Fruit fly (Drosophila melanogaster) whole organism, embryonic: ENCODE measurements around the gene CG32074.

ENCODE experiments used
- Abd-B ChIP-seq: fragments of 200-800 bp; sonication (Bioruptor generic); optimal IDR thresholded peaks from 2 replicates; lab custom pipeline; 2018; ENCODE audit warnings: missing biosample characterization, mild to moderate bottlenecking, missing genetic modification characterization, moderate library complexity
- Antp ChIP-seq: fragments of 200-800 bp; sonication (Bioruptor generic); optimal IDR thresholded peaks from 3 replicates; lab custom pipeline; 2016; ENCODE audit warnings: missing biosample characterization, missing genetic modification characterization
- CG10267 ChIP-seq: fragments of 200-800 bp; sonication (Bioruptor generic); optimal IDR thresholded peaks from 2 replicates; lab custom pipeline; 2018; ENCODE audit warnings: missing biosample characterization, mild to moderate bottlenecking, missing genetic modification characterization, moderate library complexity
- CG11093 ChIP-seq: fragments of 200-800 bp; sonication (Bioruptor generic); IDR thresholded peaks from 3 replicates; pipeline ENCODE4 v1.3.6; 2022; ENCODE audit warnings: missing biosample characterization, missing genetic modification characterization
- CG11247 ChIP-seq: fragments of 200-800 bp; sonication (Bioruptor generic); IDR thresholded peaks from 2 replicates; pipeline ENCODE4 v1.3.6; 2022; ENCODE audit warnings: missing biosample characterization, missing genetic modification characterization
- CG11456 ChIP-seq: fragments of 200-800 bp; sonication (Bioruptor generic); IDR thresholded peaks from 3 replicates; pipeline ENCODE4 v1.3.6; 2022; ENCODE audit warnings: missing biosample characterization, missing genetic modification characterization
- CG12219 ChIP-seq: fragments of 200-800 bp; sonication (Bioruptor generic); optimal IDR thresholded peaks from 3 replicates; lab custom pipeline; 2018; ENCODE audit warnings: missing biosample characterization, mild to moderate bottlenecking, missing genetic modification characterization
- CG14710 ChIP-seq: fragments of 200-800 bp; sonication (Bioruptor generic); optimal IDR thresholded peaks from 3 replicates; lab custom pipeline; 2019; ENCODE audit warnings: missing biosample characterization, mild to moderate bottlenecking, missing genetic modification characterization, moderate library complexity
- CG16815 ChIP-seq: fragments of 200-800 bp; sonication (Bioruptor generic); optimal IDR thresholded peaks from 3 replicates; lab custom pipeline; 2017; ENCODE audit warnings: missing biosample characterization, mild to moderate bottlenecking, missing genetic modification characterization
- CG17186 ChIP-seq: fragments of 200-800 bp; sonication (Bioruptor generic); optimal IDR thresholded peaks from 3 replicates; lab custom pipeline; 2017; ENCODE audit warnings: missing biosample characterization, missing genetic modification reagents, missing genetic modification characterization
- CG18011 ChIP-seq: fragments of 200-800 bp; sonication (Bioruptor generic); optimal IDR thresholded peaks from 2 replicates; lab custom pipeline; 2017; ENCODE audit warnings: missing biosample characterization, missing genetic modification characterization, mild to moderate bottlenecking, moderate library complexity, missing genotype
- CG2120 ChIP-seq: fragments of 200-800 bp; sonication (Bioruptor generic); optimal IDR thresholded peaks from 3 replicates; lab custom pipeline; 2016; ENCODE audit warnings: missing biosample characterization, missing genetic modification characterization
- CG2129 ChIP-seq: fragments of 200-800 bp; sonication (Bioruptor generic); IDR thresholded peaks from 2 replicates; pipeline ENCODE4 v1.3.6; 2022; ENCODE audit warnings: missing biosample characterization, missing genetic modification characterization; ENCODE audit not compliant: partially characterized antibody
- CG2199 ChIP-seq: fragments of 200-800 bp; sonication (Bioruptor generic); IDR thresholded peaks from 3 replicates; pipeline ENCODE4 v1.3.6; 2022; ENCODE audit warnings: missing biosample characterization, missing genetic modification characterization
- CG2875 ChIP-seq: fragments of 200-800 bp; sonication (Bioruptor generic); optimal IDR thresholded peaks from 2 replicates; lab custom pipeline; 2017; ENCODE audit warnings: missing biosample characterization, mild to moderate bottlenecking, missing genetic modification characterization, missing genetic modification reagents
- CG3847 ChIP-seq: fragments of 200-800 bp; sonication (Bioruptor generic); IDR thresholded peaks from 2 replicates; pipeline ENCODE4 v1.3.6; 2022; ENCODE audit warnings: missing biosample characterization, missing genetic modification characterization
- CG42726 ChIP-seq: fragments of 200-800 bp; sonication (Bioruptor generic); IDR thresholded peaks from 2 replicates; pipeline ENCODE4 v1.3.6; 2022; ENCODE audit warnings: missing biosample characterization, missing genetic modification characterization; ENCODE audit not compliant: partially characterized antibody
- CG6689 ChIP-seq: fragments of 200-800 bp; sonication (Bioruptor generic); IDR thresholded peaks from 2 replicates; pipeline ENCODE4 v1.3.6; 2022; ENCODE audit warnings: missing biosample characterization, missing genetic modification characterization
- CG6765 ChIP-seq: fragments of 200-800 bp; sonication (Bioruptor generic); optimal IDR thresholded peaks from 3 replicates; lab custom pipeline; 2017; ENCODE audit warnings: missing biosample characterization, mild to moderate bottlenecking, missing genetic modification characterization
- CG8281 ChIP-seq: fragments of 200-800 bp; sonication (Bioruptor generic); optimal IDR thresholded peaks from 2 replicates; lab custom pipeline; 2018; ENCODE audit warnings: missing biosample characterization, mild to moderate bottlenecking, missing genetic modification characterization, moderate library complexity
- CG9727 ChIP-seq: fragments of 200-800 bp; sonication (Bioruptor generic); optimal IDR thresholded peaks from 3 replicates; lab custom pipeline; 2017; ENCODE audit warnings: missing biosample characterization, mild to moderate bottlenecking, missing genetic modification characterization
- CG9797 ChIP-seq: fragments of 200-800 bp; sonication (Bioruptor generic); optimal IDR thresholded peaks from 3 replicates; lab custom pipeline; 2018; ENCODE audit warnings: missing biosample characterization, mild to moderate bottlenecking, missing genetic modification characterization
- Chrac-16 ChIP-seq: fragments of 200-800 bp; sonication (Bioruptor generic); optimal IDR thresholded peaks from 3 replicates; lab custom pipeline; 2016; ENCODE audit warnings: missing biosample characterization, missing genetic modification characterization
- Dbx ChIP-seq: fragments of 200-800 bp; sonication (Bioruptor generic); IDR thresholded peaks from 3 replicates; pipeline ENCODE4 v1.3.6; 2022; ENCODE audit warnings: missing biosample characterization, missing genetic modification characterization
- Deaf1 ChIP-seq: fragments of 200-800 bp; optimal IDR thresholded peaks from 3 replicates; lab custom pipeline; 2019; ENCODE audit warnings: missing biosample characterization, mild to moderate bottlenecking, missing genetic modification characterization, moderate library complexity
- Dp ChIP-seq: fragments of 200-800 bp; sonication (Bioruptor generic); optimal IDR thresholded peaks from 2 replicates; lab custom pipeline; 2018; ENCODE audit warnings: missing biosample characterization, mild to moderate bottlenecking, missing genetic modification characterization, moderate library complexity
- Hmr ChIP-seq: fragments of 200-800 bp; sonication (Bioruptor generic); optimal IDR thresholded peaks from 3 replicates; lab custom pipeline; 2017; ENCODE audit warnings: mild to moderate bottlenecking, missing biosample characterization, missing genetic modification reagents, missing genetic modification characterization
- Hr78 ChIP-seq, 2 experiments: fragments of 200-800 bp in 1 of 2; fragments of >200 bp in 1 of 2; sonication (Bioruptor generic) in 1 of 2; optimal IDR thresholded peaks; 2 replicates each; lab custom pipeline; 2017 to 2019; ENCODE audit warnings: missing biosample characterization in 2 of 2, missing genetic modification characterization in 2 of 2, mild to moderate bottlenecking in 1 of 2, moderate library complexity in 1 of 2
- Myb ChIP-seq: fragments of 200-800 bp; sonication (Bioruptor generic); optimal IDR thresholded peaks from 2 replicates; lab custom pipeline; 2016; ENCODE audit warnings: missing biosample characterization, missing genetic modification characterization
- NC2α ChIP-seq: fragments of 200-800 bp; sonication (Bioruptor generic); optimal IDR thresholded peaks from 2 replicates; lab custom pipeline; 2016; ENCODE audit warnings: missing biosample characterization, missing genetic modification characterization
- Scr ChIP-seq: fragments of 200-800 bp; sonication (Bioruptor generic); IDR thresholded peaks from 2 replicates; pipeline ENCODE4 v1.3.6; 2022; ENCODE audit warnings: missing biosample characterization, missing genetic modification characterization; ENCODE audit not compliant: partially characterized antibody
- Sox102F ChIP-seq: fragments of 200-800 bp; sonication (Bioruptor generic); optimal IDR thresholded peaks from 2 replicates; lab custom pipeline; 2018; ENCODE audit warnings: missing biosample characterization, mild to moderate bottlenecking, missing genetic modification characterization, moderate library complexity
- Stat92E ChIP-seq, 3 experiments: fragments of >200 bp in 2 of 3; fragments of 200-800 bp in 1 of 3; sonication (Bioruptor generic) in 1 of 3; optimal IDR thresholded peaks; 2 replicates each; lab custom pipeline; 2017 to 2019; ENCODE audit warnings: missing biosample characterization in 3 of 3, missing genetic modification characterization in 3 of 3, mild to moderate bottlenecking in 1 of 3, moderate library complexity in 1 of 3
- Vsx1 ChIP-seq: fragments of 200-800 bp; sonication (Bioruptor generic); optimal IDR thresholded peaks from 2 replicates; lab custom pipeline; 2017; ENCODE audit warnings: missing biosample characterization, mild to moderate bottlenecking, missing genetic modification characterization, missing genetic modification reagents
- YL-1 ChIP-seq: fragments of 200-800 bp; sonication (Bioruptor generic); optimal IDR thresholded peaks from 3 replicates; lab custom pipeline; 2017; ENCODE audit warnings: missing biosample characterization, mild to moderate bottlenecking, missing genetic modification characterization
- bcd ChIP-seq: fragments of 200-800 bp; sonication (Bioruptor generic); optimal IDR thresholded peaks from 2 replicates; lab custom pipeline; 2017; ENCODE audit warnings: missing biosample characterization, mild to moderate bottlenecking, missing genetic modification characterization
- bigmax ChIP-seq: fragments of 200-800 bp; sonication (Bioruptor generic); optimal IDR thresholded peaks from 2 replicates; lab custom pipeline; 2018; ENCODE audit warnings: missing biosample characterization, mild to moderate bottlenecking, missing genetic modification characterization
- eve ChIP-seq, 2 experiments: fragments of >200 bp; optimal IDR thresholded peaks; 2 replicates each; lab custom pipeline; 2017; ENCODE audit warnings: missing biosample characterization in 2 of 2, missing genetic modification characterization in 2 of 2
- ftz-f1 ChIP-seq: fragments of 200-800 bp; sonication (Bioruptor generic); optimal IDR thresholded peaks from 2 replicates; lab custom pipeline; 2016; ENCODE audit warnings: missing biosample characterization, missing genetic modification characterization
- fu2 ChIP-seq: fragments of 200-800 bp; sonication (Bioruptor generic); optimal IDR thresholded peaks from 2 replicates; lab custom pipeline; 2016; ENCODE audit warnings: missing biosample characterization, missing genetic modification characterization
- gsb-n ChIP-seq: fragments of 200-800 bp; sonication (Bioruptor generic); optimal IDR thresholded peaks from 3 replicates; lab custom pipeline; 2018; ENCODE audit warnings: missing biosample characterization, mild to moderate bottlenecking, missing genetic modification characterization
- ken ChIP-seq: fragments of 200-800 bp; sonication (Bioruptor generic); IDR thresholded peaks from 3 replicates; pipeline ENCODE4 v1.3.6; 2022; ENCODE audit warnings: missing biosample characterization, missing genetic modification characterization
- mam ChIP-seq: fragments of 200-800 bp; sonication (Bioruptor generic); optimal IDR thresholded peaks from 3 replicates; lab custom pipeline; 2016; ENCODE audit warnings: missing biosample characterization, missing genetic modification characterization
- nerfin-1 ChIP-seq: fragments of 200-800 bp; sonication (Bioruptor generic); optimal IDR thresholded peaks from 3 replicates; lab custom pipeline; 2019; ENCODE audit warnings: missing biosample characterization, mild to moderate bottlenecking, missing genetic modification characterization, moderate library complexity
- sna ChIP-seq: fragments of 200-800 bp; sonication (Bioruptor generic); IDR thresholded peaks from 2 replicates; pipeline ENCODE4 v1.3.6; 2022; ENCODE audit warnings: missing biosample characterization, missing genetic modification characterization; ENCODE audit not compliant: partially characterized antibody
- tup ChIP-seq: fragments of 200-800 bp; sonication (Bioruptor generic); optimal IDR thresholded peaks from 2 replicates; lab custom pipeline; 2016; ENCODE audit warnings: missing biosample characterization, mild to moderate bottlenecking, missing genetic modification characterization, moderate library complexity
- unpg ChIP-seq: fragments of 200-800 bp; sonication (Bioruptor generic); optimal IDR thresholded peaks from 3 replicates; lab custom pipeline; 2018; ENCODE audit warnings: missing biosample characterization, mild to moderate bottlenecking, missing genetic modification characterization, moderate library complexity
- wdn ChIP-seq: fragments of 200-800 bp; sonication (Bioruptor generic); IDR thresholded peaks from 2 replicates; pipeline ENCODE4 v1.3.6; 2022; ENCODE audit warnings: missing biosample characterization, missing genetic modification characterization
- zen ChIP-seq: fragments of 200-800 bp; sonication (Bioruptor generic); optimal IDR thresholded peaks from 3 replicates; lab custom pipeline; 2018; ENCODE audit warnings: missing biosample characterization, mild to moderate bottlenecking, missing genetic modification characterization, moderate library complexity

Gene CG32074

DNA sequence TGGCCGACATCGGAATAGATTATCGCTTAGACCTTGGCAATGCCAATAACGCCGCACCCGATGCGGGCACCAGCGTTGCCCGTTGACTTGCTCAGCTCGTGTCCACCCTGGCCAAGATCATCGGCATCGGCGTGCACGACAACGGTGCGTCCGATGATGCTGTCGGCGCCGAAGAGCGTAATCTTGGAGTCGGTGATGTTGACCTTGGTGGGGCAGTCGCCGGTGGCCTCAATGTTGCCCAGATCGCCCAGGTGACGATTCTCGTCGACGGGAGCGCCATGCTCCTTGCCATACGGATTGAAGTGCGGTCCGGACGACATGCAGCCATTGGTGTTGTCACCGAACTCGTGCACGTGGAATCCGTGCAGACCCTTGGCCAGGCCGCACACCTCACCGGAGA is 19.7 kb downstream of the CG32074 start (continued):
- TF ChIP-seq Abd-B (GFP tag; lab: Kevin White, UChicago) (no peak), Antp (GFP tag; lab: Kevin White, UChicago) (no peak), CG42726 (GFP tag; lab: Robert Waterston, UW) (0 out of 2 replicates have a peak, but pooled peaks have one; percentile 10), CG2199 (GFP tag; lab: Robert Waterston, UW) (0 out of 3 replicates have a peak, but pooled peaks have one; percentile 24), CG8281 (tag; lab: Kevin White, UChicago) (no peak), CG12219 (GFP tag; lab: Kevin White, UChicago) (no peak), CG18011 (no peak), ftz-f1 (peak; percentile 57), mam (no peak), CG11247 (GFP tag; lab: Robert Waterston, UW) (no peak), zen (tag; lab: Kevin White, UChicago) (no peak), Deaf1 (tag; lab: Kevin White, UChicago) (peak; percentile 8), Dbx (no peak)
- TF ChIP-seq, all 482 proteins: peak for 16

DNA sequence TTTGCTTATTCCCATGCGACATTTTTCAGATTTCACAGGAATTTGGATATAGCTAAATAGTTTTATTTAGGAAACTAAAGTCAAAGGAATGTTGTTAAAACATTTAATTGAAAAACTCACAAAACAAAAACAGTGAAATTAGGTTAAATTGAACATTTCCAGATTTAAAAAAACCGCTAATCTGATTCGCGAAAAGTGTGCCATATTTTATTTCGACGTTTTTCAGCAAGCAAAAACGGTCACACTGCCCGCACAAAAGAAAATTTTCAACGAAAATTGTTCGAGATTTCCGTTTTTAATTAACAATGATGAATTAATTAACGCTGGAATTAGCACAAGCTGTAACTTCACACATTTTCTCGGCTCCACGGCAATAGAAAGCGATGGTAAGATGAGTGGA is 22.7 kb downstream of the CG32074 start, which contains the start of the genes CG34012 and emei:
Gene CG34012, minus strand, starts transcription at position 52 of the 400 bp plus-strand sequence.
Gene emei, plus strand, starts transcription at position 237 of the 400 bp plus-strand sequence.
- TF ChIP-seq gsb-n (tag; lab: Kevin White, UChicago) (no peak), Myb (GFP tag; lab: Kevin White, UChicago) (peak; percentile 32), CG2120 (GFP tag; lab: Kevin White, UChicago) (no peak), ken (GFP tag; lab: Robert Waterston, UW) (no peak), Dp (GFP tag; lab: Kevin White, UChicago) (peak; percentile 80), Scr (GFP tag; lab: Robert Waterston, UW) (no peak), wdn (no peak), CG9797 (GFP tag; lab: Kevin White, UChicago) (peak; percentile 47), Stat92E (GFP tag; optimal IDR thresholded peaks at IDR 0.05; lab: Kevin White, UChicago) (no peak), CG2875 (GFP tag; lab: Kevin White, UChicago) (no peak), CG11093 (no peak), fu2 (GFP tag; lab: Kevin White, UChicago) (no peak), Vsx1 (GFP tag; lab: Kevin White, UChicago) (no peak), NC2α (no peak), eve (GFP tag; optimal IDR thresholded peaks at IDR 0.05; lab: Kevin White, UChicago) (no peak), CG16815 (no peak), CG10267 (tag; lab: Kevin White, UChicago) (peak; percentile 10), bigmax (GFP tag; lab: Kevin White, UChicago) (peak; percentile 82), CG11456 (GFP tag; lab: Robert Waterston, UW) (no peak), Chrac-16 (GFP tag; lab: Kevin White, UChicago) (no peak), CG3847 (GFP tag; lab: Robert Waterston, UW) (no peak), CG9727 (GFP tag; lab: Kevin White, UChicago) (no peak), Hr78 (GFP tag; optimal IDR thresholded peaks at IDR 0.05; lab: Kevin White, UChicago) (no peak), nerfin-1 (tag; lab: Kevin White, UChicago) (no peak), bcd (GFP tag; lab: Kevin White, UChicago) (no peak), CG14710 (tag; lab: Kevin White, UChicago) (peak; percentile 60), sna (GFP tag; lab: Robert Waterston, UW) (0 out of 2 replicates have a peak, but pooled peaks have one; percentile 30), Hmr (GFP tag; lab: Kevin White, UChicago) (no peak), CG6765 (GFP tag; lab: Kevin White, UChicago) (no peak), Sox102F (GFP tag; lab: Kevin White, UChicago) (no peak), CG17186 (GFP tag; lab: Kevin White, UChicago) (peak; percentile 18), CG6689 (GFP tag; lab: Robert Waterston, UW) (no peak), YL-1 (GFP tag; lab: Kevin White, UChicago) (peak; percentile 26), unpg (no peak), CG2129 (GFP tag; lab: Robert Waterston, UW) (no peak), tup (GFP tag; lab: Kevin White, UChicago) (no peak)
